Fruit fly (Drosophila melanogaster) whole organism, prepupa: ENCODE measurements around the gene fz3.
A peak's percentile ranks its signal among the peaks of the same experiment; 100 is the strongest.

Source experiments
- CG10631 ChIP-seq: fragments of 200-800 bp; sonication (Bioruptor generic); optimal IDR thresholded peaks from 2 replicates; lab custom pipeline; 2016; ENCODE audit warnings: missing biosample characterization, missing genetic modification characterization
- CG10669 ChIP-seq: fragments of 200-800 bp; sonication (Bioruptor generic); optimal IDR thresholded peaks from 3 replicates; lab custom pipeline; 2018; ENCODE audit warnings: missing biosample characterization, mild to moderate bottlenecking, missing genetic modification characterization, moderate library complexity
- CG11294 ChIP-seq: fragments of 200-800 bp; sonication (Bioruptor generic); IDR thresholded peaks from 2 replicates; pipeline ENCODE4 v1.3.6; 2022; ENCODE audit warnings: missing biosample characterization, missing genetic modification characterization
- CG11762 ChIP-seq: fragments of 200-800 bp; sonication (Bioruptor generic); optimal IDR thresholded peaks from 3 replicates; lab custom pipeline; 2016; ENCODE audit warnings: missing biosample characterization, missing genetic modification characterization; ENCODE audit not compliant: insufficient read depth
- CG15336 ChIP-seq: fragments of 200-800 bp; sonication (Bioruptor generic); IDR thresholded peaks from 2 replicates; pipeline ENCODE4 v1.3.6; 2022; ENCODE audit warnings: missing biosample characterization, missing genetic modification characterization
- CG16779 ChIP-seq: fragments of 200-800 bp; sonication (Bioruptor generic); optimal IDR thresholded peaks from 3 replicates; lab custom pipeline; 2017; ENCODE audit warnings: missing biosample characterization, mild to moderate bottlenecking, missing genetic modification characterization
- CG31627 ChIP-seq: fragments of 200-800 bp; sonication (Bioruptor generic); optimal IDR thresholded peaks from 3 replicates; lab custom pipeline; 2016; ENCODE audit warnings: missing biosample characterization, missing genetic modification characterization
- CG32006 ChIP-seq: fragments of 200-800 bp; sonication (Bioruptor generic); optimal IDR thresholded peaks from 3 replicates; lab custom pipeline; 2017; ENCODE audit warnings: missing biosample characterization, mild to moderate bottlenecking, missing genetic modification characterization
- CG34406 ChIP-seq: fragments of 200-800 bp; sonication (Bioruptor generic); optimal IDR thresholded peaks from 3 replicates; lab custom pipeline; 2016; ENCODE audit warnings: missing biosample characterization, missing genetic modification characterization
- CG3919 ChIP-seq: fragments of 200-800 bp; sonication (Bioruptor generic); optimal IDR thresholded peaks from 3 replicates; lab custom pipeline; 2016; ENCODE audit warnings: missing biosample characterization, missing genetic modification characterization
- CG6163 ChIP-seq: fragments of 200-800 bp; sonication (Bioruptor generic); IDR thresholded peaks from 3 replicates; pipeline ENCODE4 v1.3.6; 2022; ENCODE audit warnings: missing biosample characterization, missing genetic modification characterization
- CG6276 ChIP-seq: fragments of 200-800 bp; sonication (Bioruptor generic); optimal IDR thresholded peaks from 2 replicates; lab custom pipeline; 2017; ENCODE audit warnings: missing biosample characterization, mild to moderate bottlenecking, missing genetic modification characterization
- CG6792 ChIP-seq: fragments of 200-800 bp; sonication (Bioruptor generic); optimal IDR thresholded peaks from 3 replicates; lab custom pipeline; 2016; ENCODE audit warnings: missing biosample characterization, missing genetic modification characterization
- CG6808 ChIP-seq: fragments of 200-800 bp; sonication (Bioruptor generic); optimal IDR thresholded peaks from 3 replicates; lab custom pipeline; 2017; ENCODE audit warnings: missing biosample characterization, missing genetic modification characterization, mild to moderate bottlenecking, moderate library complexity, missing genetic modification reagents
- CG6854 ChIP-seq: fragments of 200-800 bp; sonication (Bioruptor generic); optimal IDR thresholded peaks from 2 replicates; lab custom pipeline; 2017; ENCODE audit warnings: missing biosample characterization, mild to moderate bottlenecking, missing genetic modification characterization
- CG8119 ChIP-seq: fragments of 200-800 bp; sonication (Bioruptor generic); IDR thresholded peaks from 3 replicates; pipeline ENCODE4 v1.3.6; 2022; ENCODE audit warnings: missing biosample characterization, missing genetic modification characterization
- CG8319 ChIP-seq: fragments of 200-800 bp; sonication (Bioruptor generic); optimal IDR thresholded peaks from 3 replicates; lab custom pipeline; 2016; ENCODE audit warnings: missing biosample characterization, missing genetic modification characterization
- CG8632 ChIP-seq: fragments of 200-800 bp; sonication (Bioruptor generic); optimal IDR thresholded peaks from 3 replicates; lab custom pipeline; 2016; ENCODE audit warnings: missing biosample characterization, missing genetic modification characterization
- CG9139 ChIP-seq: fragments of 200-800 bp; sonication (Bioruptor generic); optimal IDR thresholded peaks from 3 replicates; lab custom pipeline; 2017; ENCODE audit warnings: missing biosample characterization, mild to moderate bottlenecking, missing genetic modification characterization
- Eip75B ChIP-seq: fragments of 200-800 bp; sonication (Bioruptor generic); optimal IDR thresholded peaks from 3 replicates; lab custom pipeline; 2016; ENCODE audit warnings: missing biosample characterization, missing genetic modification characterization
- Eip93F ChIP-seq: fragments of 200-800 bp; sonication (Bioruptor generic); optimal IDR thresholded peaks from 2 replicates; lab custom pipeline; 2016; ENCODE audit warnings: missing biosample characterization, mild to moderate bottlenecking, missing genetic modification characterization
- Ets21C ChIP-seq: fragments of 200-800 bp; sonication (Bioruptor generic); optimal IDR thresholded peaks from 3 replicates; lab custom pipeline; 2016; ENCODE audit warnings: missing biosample characterization, missing genetic modification characterization
- Ets96B ChIP-seq: fragments of 200-800 bp; optimal IDR thresholded peaks from 2 replicates; lab custom pipeline; 2019; ENCODE audit warnings: missing biosample characterization, mild to moderate bottlenecking, missing genetic modification characterization, moderate library complexity
- Gug ChIP-seq: fragments of 200-800 bp; sonication (Bioruptor generic); IDR thresholded peaks from 2 replicates; pipeline ENCODE4 v1.3.6; 2022; ENCODE audit warnings: missing biosample characterization, missing genetic modification characterization
- Hr38 ChIP-seq: sonication (Bioruptor generic); optimal IDR thresholded peaks from 2 replicates; lab custom pipeline; 2016; ENCODE audit warnings: missing biosample characterization, missing genetic modification characterization
- Hr39 ChIP-seq: fragments of 200-800 bp; sonication (Bioruptor generic); optimal IDR thresholded peaks from 2 replicates; lab custom pipeline; 2016; ENCODE audit warnings: missing biosample characterization, missing genetic modification characterization
- Lpt ChIP-seq: fragments of 200-800 bp; sonication (Bioruptor generic); optimal IDR thresholded peaks from 3 replicates; lab custom pipeline; 2016; ENCODE audit warnings: missing biosample characterization, missing genetic modification characterization
- Met ChIP-seq: fragments of 200-800 bp; sonication (Bioruptor generic); optimal IDR thresholded peaks from 3 replicates; lab custom pipeline; 2016; ENCODE audit warnings: missing biosample characterization, missing genetic modification characterization
- OdsH ChIP-seq: fragments of 200-800 bp; sonication (Bioruptor generic); optimal IDR thresholded peaks from 3 replicates; lab custom pipeline; 2016; ENCODE audit warnings: missing biosample characterization, missing genetic modification characterization
- Sox102F ChIP-seq: fragments of 200-800 bp; sonication (Bioruptor generic); optimal IDR thresholded peaks from 2 replicates; lab custom pipeline; 2016; ENCODE audit warnings: missing biosample characterization, mild to moderate bottlenecking, missing genetic modification characterization
- Sox14 ChIP-seq: fragments of 200-800 bp; sonication (Bioruptor generic); optimal IDR thresholded peaks from 3 replicates; lab custom pipeline; 2016; ENCODE audit warnings: missing biosample characterization, missing genetic modification characterization
- achi ChIP-seq: fragments of 200-800 bp; sonication (Bioruptor generic); optimal IDR thresholded peaks from 3 replicates; lab custom pipeline; 2016; ENCODE audit warnings: missing biosample characterization, missing genetic modification characterization
- acj6 ChIP-seq: fragments of 200-800 bp; sonication (Bioruptor generic); optimal IDR thresholded peaks from 3 replicates; lab custom pipeline; 2016; ENCODE audit warnings: missing biosample characterization, missing genetic modification characterization
- cyc ChIP-seq: fragments of 200-800 bp; sonication (Bioruptor generic); optimal IDR thresholded peaks from 3 replicates; lab custom pipeline; 2016; ENCODE audit warnings: missing biosample characterization, missing genetic modification characterization
- dac ChIP-seq: fragments of 200-800 bp; sonication (Bioruptor generic); optimal IDR thresholded peaks from 2 replicates; lab custom pipeline; 2017; ENCODE audit warnings: missing biosample characterization, mild to moderate bottlenecking, missing genetic modification characterization
- dsx ChIP-seq: fragments of 200-800 bp; optimal IDR thresholded peaks from 3 replicates; lab custom pipeline; 2019; ENCODE audit warnings: missing biosample characterization, mild to moderate bottlenecking, missing genetic modification characterization, moderate library complexity; ENCODE audit not compliant: poor library complexity, severe bottlenecking
- eg ChIP-seq: fragments of 200-800 bp; sonication (Bioruptor generic); IDR thresholded peaks from 3 replicates; pipeline ENCODE4 v1.3.6; 2022; ENCODE audit warnings: missing biosample characterization, missing genetic modification characterization
- esn ChIP-seq: fragments of 200-800 bp; sonication (Bioruptor generic); optimal IDR thresholded peaks from 2 replicates; lab custom pipeline; 2016; ENCODE audit warnings: missing biosample characterization, mild to moderate bottlenecking, missing genetic modification characterization, moderate library complexity
- fd59A ChIP-seq: fragments of 200-800 bp; sonication (Bioruptor generic); optimal IDR thresholded peaks from 2 replicates; lab custom pipeline; 2017; ENCODE audit warnings: missing biosample characterization, mild to moderate bottlenecking, missing genetic modification characterization, missing genetic modification reagents
- fd85E ChIP-seq: fragments of 200-800 bp; sonication (Bioruptor generic); optimal IDR thresholded peaks from 3 replicates; lab custom pipeline; 2016; ENCODE audit warnings: missing biosample characterization, missing genetic modification characterization
- fkh ChIP-seq: fragments of 200-800 bp; sonication (Bioruptor generic); optimal IDR thresholded peaks from 3 replicates; lab custom pipeline; 2017; ENCODE audit warnings: missing biosample characterization, mild to moderate bottlenecking, missing genetic modification characterization, moderate library complexity
- lz ChIP-seq: fragments of 200-800 bp; sonication (Bioruptor generic); optimal IDR thresholded peaks from 3 replicates; lab custom pipeline; 2016; ENCODE audit warnings: missing biosample characterization, missing genetic modification characterization
- net ChIP-seq: fragments of 200-800 bp; sonication (Bioruptor generic); optimal IDR thresholded peaks from 3 replicates; lab custom pipeline; 2016; ENCODE audit warnings: missing biosample characterization, missing genetic modification characterization
- pdm3 ChIP-seq: fragments of 200-800 bp; sonication (Bioruptor generic); optimal IDR thresholded peaks from 3 replicates; lab custom pipeline; 2016; ENCODE audit warnings: missing biosample characterization, missing genetic modification characterization
- salr ChIP-seq, 2 experiments: fragments of 200-800 bp; sonication (Bioruptor generic); optimal IDR thresholded peaks; 3 replicates each; lab custom pipeline; 2016 to 2018; ENCODE audit warnings: missing biosample characterization in 2 of 2, missing genetic modification characterization in 2 of 2, mild to moderate bottlenecking in 1 of 2
- spab ChIP-seq: fragments of 200-800 bp; sonication (Bioruptor generic); optimal IDR thresholded peaks from 2 replicates; lab custom pipeline; 2017; ENCODE audit warnings: missing biosample characterization, mild to moderate bottlenecking, missing genetic modification characterization, missing genetic modification reagents
- ss ChIP-seq, 2 experiments: fragments of 200-800 bp; sonication (Bioruptor generic); optimal IDR thresholded peaks; 2 replicates in 1 of 2; 3 replicates in 1 of 2; lab custom pipeline; 2017 to 2018; ENCODE audit warnings: mild to moderate bottlenecking in 2 of 2, missing biosample characterization in 2 of 2, missing genetic modification characterization in 2 of 2, moderate library complexity in 1 of 2
- vri ChIP-seq: fragments of 200-800 bp; sonication (Bioruptor generic); optimal IDR thresholded peaks from 3 replicates; lab custom pipeline; 2016; ENCODE audit warnings: missing biosample characterization, mild to moderate bottlenecking, missing genetic modification characterization

The fz3 gene

dm6 chrX:769639-770124 lies at the start of gene fz3 (continued):
- peak; percentile 58 for TF ChIP-seq CG6276 (GFP tag; lab: Kevin White, UChicago)
- peak; percentile 31 for TF ChIP-seq CG8319 (GFP tag; lab: Kevin White, UChicago)
- TF ChIP-seq CG6854: peak; percentile 60
- TF ChIP-seq CG11294: no peak
- peak; percentile 24 for TF ChIP-seq CG16779 (tag; lab: Kevin White, UChicago)
- TF ChIP-seq Ets21C (GFP tag; lab: Kevin White, UChicago): peak; percentile 65
- peak; percentile 76 for TF ChIP-seq vri
- peak; percentile 70 for TF ChIP-seq OdsH (GFP tag; lab: Kevin White, UChicago)

- TF ChIP-seq Gug (GFP tag; lab: Robert Waterston, UW): peak; percentile 61
- no peak for TF ChIP-seq Hr38 (GFP tag; lab: Kevin White, UChicago)
- no peak for TF ChIP-seq CG31627
- peak; percentile 63 for TF ChIP-seq CG10631 (GFP tag; lab: Kevin White, UChicago)
- peak; percentile 72 for TF ChIP-seq achi (GFP tag; lab: Kevin White, UChicago)
- no peak for TF ChIP-seq lz (GFP tag; lab: Kevin White, UChicago)
- TF ChIP-seq CG11294: peak; percentile 46
- TF ChIP-seq CG8119 (GFP tag; lab: Robert Waterston, UW): peak; percentile 82
- peak; percentile 17 for TF ChIP-seq pdm3 (GFP tag; lab: Kevin White, UChicago)
- peak; percentile 41 for TF ChIP-seq CG6276 (GFP tag; lab: Kevin White, UChicago)
- TF ChIP-seq CG3919: peak; percentile 34
- TF ChIP-seq Eip75B (GFP tag; lab: Kevin White, UChicago): no peak
- peak; percentile 75 for TF ChIP-seq dac (GFP tag; lab: Kevin White, UChicago)
- peak; percentile 42 for TF ChIP-seq net (GFP tag; lab: Kevin White, UChicago)
- peak; percentile 53; the same call in 2 of the 3 replicates for TF ChIP-seq CG6163 (GFP tag; lab: Robert Waterston, UW)
- TF ChIP-seq eg (GFP tag; lab: Robert Waterston, UW): 0 out of 3 replicates have a peak, but pooled peaks have one; percentile 34
- peak; percentile 88 for TF ChIP-seq CG32006 (GFP tag; lab: Kevin White, UChicago)
- TF ChIP-seq CG15336: peak; percentile 79
- TF ChIP-seq cyc (GFP tag; lab: Kevin White, UChicago): no peak
- TF ChIP-seq CG6854: no peak
- peak; percentile 25 for TF ChIP-seq CG34406 (GFP tag; lab: Kevin White, UChicago)
- TF ChIP-seq CG6792 (GFP tag; lab: Kevin White, UChicago): peak; percentile 36
- no peak for TF ChIP-seq vri
- TF ChIP-seq fkh (GFP tag; lab: Kevin White, UChicago): no peak
- TF ChIP-seq dsx (GFP tag; lab: Kevin White, UChicago): no peak
- no peak for TF ChIP-seq Eip93F
- TF ChIP-seq Ets21C (GFP tag; lab: Kevin White, UChicago): no peak
- peak; percentile 4 for TF ChIP-seq CG8632
- TF ChIP-seq CG11762 (GFP tag; lab: Kevin White, UChicago): peak; percentile 5
- TF ChIP-seq ss (GFP tag; optimal IDR thresholded peaks at IDR 0.05; lab: Kevin White, UChicago): no peak
- TF ChIP-seq esn (GFP tag; lab: Kevin White, UChicago): peak; percentile 47
- peak; percentile 19 for TF ChIP-seq Sox102F (GFP tag; lab: Kevin White, UChicago)
- TF ChIP-seq CG16779 (tag; lab: Kevin White, UChicago): no peak
- no peak for TF ChIP-seq CG6808 (GFP tag; lab: Kevin White, UChicago)
- no peak for TF ChIP-seq Hr39 (GFP tag; lab: Kevin White, UChicago)
- TF ChIP-seq acj6 (GFP tag; lab: Kevin White, UChicago): peak; percentile 42
- TF ChIP-seq Met (GFP tag; lab: Kevin White, UChicago): no peak
- TF ChIP-seq spab (GFP tag; lab: Kevin White, UChicago): no peak
- TF ChIP-seq fd59A: no peak
- no peak for TF ChIP-seq CG9139 (GFP tag; lab: Kevin White, UChicago)
- TF ChIP-seq salr (GFP tag; optimal IDR thresholded peaks at IDR 0.05; lab: Kevin White, UChicago): peak in 1 of 2 experiments; percentile 45
- TF ChIP-seq Lpt: peak; percentile 59
- peak; percentile 13 for TF ChIP-seq Ets96B
- no peak for TF ChIP-seq fd85E
- no peak for TF ChIP-seq Sox14
- TF ChIP-seq CG10669 (GFP tag; lab: Kevin White, UChicago): no peak
- TF ChIP-seq CG8319 (GFP tag; lab: Kevin White, UChicago): no peak
Measured at dm6 chrX:724496-724895, 45.2 kb upstream of the fz3 start.
